Fruit fly (Drosophila melanogaster): Measurements from ENCODE around the gene Tk.

The Tk gene

dm6 chr3R:11947079-11947869 is 58.0 kb downstream of the Tk start:
- peak; percentile 24 for TF ChIP-seq CG13204 (GFP tag; optimal IDR thresholded peaks at IDR 0.05)
- peak; percentile 32; the same call in 1 of the 2 replicates for TF ChIP-seq CG12605 (GFP tag; IDR thresholded peaks at IDR 0.05)
- TF ChIP-seq CG4496 (GFP tag; IDR thresholded peaks at IDR 0.05): peak; percentile 69; the same call in 2 of the 3 replicates
- TF ChIP-seq CG32121 (GFP tag; IDR thresholded peaks at IDR 0.05): no peak
- TF ChIP-seq Ets98B (GFP tag; IDR thresholded peaks at IDR 0.05): peak; percentile 38; the same call in 1 of the 2 replicates
- TF ChIP-seq gl (tag; optimal IDR thresholded peaks at IDR 0.05): peak; percentile 61
- TF ChIP-seq Snoo (tag; optimal IDR thresholded peaks at IDR 0.05): peak; percentile 69
- TF ChIP-seq fd96Ca (GFP tag; IDR thresholded peaks at IDR 0.05): peak; percentile 55; the same call in 2 of the 3 replicates
- TF ChIP-seq rn (GFP tag; IDR thresholded peaks at IDR 0.05): 0 out of 2 replicates have a peak, but pooled peaks have one; percentile 11
- TF ChIP-seq EcR (GFP tag; optimal IDR thresholded peaks at IDR 0.05): peak; percentile 8
- no peak for TF ChIP-seq CG10348 (GFP tag; IDR thresholded peaks at IDR 0.05)
- peak; percentile 42 for TF ChIP-seq Pif1A (GFP tag; optimal IDR thresholded peaks at IDR 0.05)
- TF ChIP-seq CG34367 (tag; optimal IDR thresholded peaks at IDR 0.05): peak; percentile 60
- peak; percentile 59 for TF ChIP-seq CG9948 (tag; optimal IDR thresholded peaks at IDR 0.05)
- TF ChIP-seq CG8301 (tag; optimal IDR thresholded peaks at IDR 0.05): peak; percentile 63
- peak; percentile 48 for TF ChIP-seq Pif1B (GFP tag; optimal IDR thresholded peaks at IDR 0.05)
- no peak for TF ChIP-seq D1 (tag; optimal IDR thresholded peaks at IDR 0.05)
- TF ChIP-seq CG17806 (tag; optimal IDR thresholded peaks at IDR 0.05): peak; percentile 58
- peak; percentile 63 for TF ChIP-seq CG15710 (tag; optimal IDR thresholded peaks at IDR 0.05)
- TF ChIP-seq CG8159 (tag; optimal IDR thresholded peaks at IDR 0.05): peak; percentile 68
- TF ChIP-seq CG14655 (GFP tag; optimal IDR thresholded peaks at IDR 0.05): no peak

- TF ChIP-seq CG8159 (tag; optimal IDR thresholded peaks at IDR 0.05): peak; percentile 66
- TF ChIP-seq EcR (GFP tag; optimal IDR thresholded peaks at IDR 0.05): peak; percentile 78
- peak; percentile 4 for TF ChIP-seq CG34367 (tag; optimal IDR thresholded peaks at IDR 0.05)
- peak; percentile 59 for TF ChIP-seq CG13204 (GFP tag; optimal IDR thresholded peaks at IDR 0.05)
- TF ChIP-seq fd96Ca (GFP tag; IDR thresholded peaks at IDR 0.05): no peak; the same call in 2 of the 3 replicates
- TF ChIP-seq CG15710 (tag; optimal IDR thresholded peaks at IDR 0.05): no peak
- TF ChIP-seq CG12605 (GFP tag; IDR thresholded peaks at IDR 0.05): no peak
- TF ChIP-seq Ets98B (GFP tag; IDR thresholded peaks at IDR 0.05): peak; percentile 18; the same call in 1 of the 2 replicates
- no peak for TF ChIP-seq CG4496 (GFP tag; IDR thresholded peaks at IDR 0.05)
- TF ChIP-seq CG9948 (tag; optimal IDR thresholded peaks at IDR 0.05): peak; percentile 60
- TF ChIP-seq CG14655 (GFP tag; optimal IDR thresholded peaks at IDR 0.05): peak; percentile 70
- TF ChIP-seq CG17806 (tag; optimal IDR thresholded peaks at IDR 0.05): peak; percentile 12
- no peak for TF ChIP-seq CG32121 (GFP tag; IDR thresholded peaks at IDR 0.05)
- TF ChIP-seq Snoo (tag; optimal IDR thresholded peaks at IDR 0.05): no peak
- TF ChIP-seq CG8301 (tag; optimal IDR thresholded peaks at IDR 0.05): peak; percentile 60
Measured at dm6 chr3R:11945450-11946317, 59.6 kb downstream of the Tk start.
